Worm (Caenorhabditis elegans): ENCODE results near the gene lgc-17.

DNA sequence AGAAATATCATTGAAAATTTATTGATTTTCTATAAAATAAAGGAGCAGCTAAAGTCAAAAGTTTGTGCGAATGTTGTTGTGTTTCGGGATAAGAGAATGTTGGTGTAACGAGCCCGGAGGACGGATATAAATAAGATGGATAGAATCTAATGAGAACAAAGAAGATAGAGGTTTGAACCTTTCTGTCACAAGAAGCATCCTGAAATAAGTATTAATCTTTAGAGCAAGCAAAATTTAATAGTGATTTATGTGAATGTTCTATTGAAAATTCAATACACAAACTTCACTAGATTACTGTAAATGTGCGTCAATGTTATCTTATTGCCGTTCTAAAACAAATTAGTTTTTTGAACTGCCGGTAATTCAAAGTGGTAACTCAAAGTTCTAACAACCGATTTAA lies 17.7 kb upstream of the lgc-17 start, which contains the start of gene W03G11.3:
- TF ChIP-seq pes-1 (GFP tag; IDR thresholded peaks at IDR 0.05): no peak
- TF ChIP-seq hmg-4 (GFP tag; optimal IDR thresholded peaks at IDR 0.05): no peak
- no peak for TF ChIP-seq ceh-13 (GFP tag; optimal IDR thresholded peaks at IDR 0.05)
- TF ChIP-seq tbx-11 (GFP tag; IDR thresholded peaks at IDR 0.05): no peak
- no peak for TF ChIP-seq flt-1 (GFP tag; IDR thresholded peaks at IDR 0.05)
- TF ChIP-seq ama-1 (optimal IDR thresholded peaks at IDR 0.05): no peak
- TF ChIP-seq aly-1 (tag; optimal IDR thresholded peaks at IDR 0.05): no peak
- no peak for TF ChIP-seq sea-1 (GFP tag; conservative IDR thresholded peaks at IDR 0.05)
- TF ChIP-seq tra-4 (tag; optimal IDR thresholded peaks at IDR 0.05): no peak
- no peak for TF ChIP-seq scrt-1 (GFP tag; IDR thresholded peaks at IDR 0.05)
- no peak for TF ChIP-seq tbx-37 (GFP tag; conservative IDR thresholded peaks at IDR 0.05)
- no peak for TF ChIP-seq hnd-1 (tag; optimal IDR thresholded peaks at IDR 0.05)
